Worm (Caenorhabditis elegans): Measurements from ENCODE around the gene K01A12.3.

The K01A12.3 gene

ce11 chrX:8605005-8605404, 20.0 kb downstream of the K01A12.3 start, which contains the start of the genes H35N09.2 and H35N09.1:
TSS of gene H35N09.2 (minus strand) at chrX:8605058.
TSS of gene H35N09.1 (plus strand) at chrX:8605339.
- TF ChIP-seq ceh-27 (GFP tag; optimal IDR thresholded peaks at IDR 0.05), result peak; percentile 18
- peak; percentile 68; the same call in 1 of the 2 replicates for TF ChIP-seq hmg-1.2 (GFP tag; IDR thresholded peaks at IDR 0.05)
- no peak for TF ChIP-seq B0019.2 (GFP tag; conservative IDR thresholded peaks at IDR 0.05)
- peak; percentile 42 for TF ChIP-seq lin-54 (GFP tag; optimal IDR thresholded peaks at IDR 0.05)
- TF ChIP-seq B0261.1 (tag; optimal IDR thresholded peaks at IDR 0.05), result no peak
- TF ChIP-seq nhr-80 (tag; optimal IDR thresholded peaks at IDR 0.05), result peak; percentile 32
- TF ChIP-seq K11D2.4 (GFP tag; IDR thresholded peaks at IDR 0.05), result 0 out of 2 replicates have a peak, but pooled peaks have one; percentile 10
- no peak for TF ChIP-seq sptf-2 (GFP tag; optimal IDR thresholded peaks at IDR 0.05)
- TF ChIP-seq snpc-4 (GFP tag; optimal IDR thresholded peaks at IDR 0.05), result no peak
- TF ChIP-seq snpc-4 (tag; optimal IDR thresholded peaks at IDR 0.05), result peak in 1 of 4 experiments; percentile 31
- no peak for TF ChIP-seq nfyb-1 (GFP tag; IDR thresholded peaks at IDR 0.05)
- peak; percentile 91 for TF ChIP-seq attf-5 (GFP tag; optimal IDR thresholded peaks at IDR 0.05)
- no peak for TF ChIP-seq cebp-1 (GFP tag; IDR thresholded peaks at IDR 0.05)
- peak; percentile 0 for TF ChIP-seq cebp-1 (tag; optimal IDR thresholded peaks at IDR 0.05)

ce11 chrX:8604160-8604559, 20.8 kb downstream of the K01A12.3 start:
- TF ChIP-seq B0261.1 (tag; optimal IDR thresholded peaks at IDR 0.05), result no peak
- TF ChIP-seq ets-4 (GFP tag; optimal IDR thresholded peaks at IDR 0.05), result peak; percentile 8
- TF ChIP-seq xnd-1 (tag; optimal IDR thresholded peaks at IDR 0.05), result no peak
- TF ChIP-seq nhr-80 (tag; optimal IDR thresholded peaks at IDR 0.05), result peak; percentile 88
- 0 out of 2 replicates have a peak, but pooled peaks have one; percentile 29 for TF ChIP-seq zfh-2 (GFP tag; conservative IDR thresholded peaks at IDR 0.05)
- TF ChIP-seq let-607 (tag; optimal IDR thresholded peaks at IDR 0.05), result peak in 1 of 2 experiments; percentile 22
- TF ChIP-seq atf-7 (tag; optimal IDR thresholded peaks at IDR 0.05), result peak; percentile 88
- peak; percentile 63 for TF ChIP-seq dox-1 (GFP tag; IDR thresholded peaks at IDR 0.05)
- peak; percentile 35; the same call in 1 of the 2 replicates for TF ChIP-seq B0336.3 (GFP tag; IDR thresholded peaks at IDR 0.05)

- TF ChIP-seq cebp-2 (GFP tag; IDR thresholded peaks at IDR 0.05) (0 out of 2 replicates have a peak, but pooled peaks have one; percentile 26), hmg-20 (GFP tag; IDR thresholded peaks at IDR 0.05) (no peak)
Measured at ce11 chrX:8602722-8603427, 22.1 kb downstream of the K01A12.3 start.

ce11 chrX:8601235-8601634, 23.8 kb downstream of the K01A12.3 start, which contains the start of gene F18E9.1:
TSS of gene F18E9.1 (plus strand) at chrX:8601535.
- TF ChIP-seq hmg-1.2 (GFP tag; IDR thresholded peaks at IDR 0.05), result no peak
- TF ChIP-seq lag-1 (GFP tag; IDR thresholded peaks at IDR 0.05), result no peak
- no peak for TF ChIP-seq ets-4 (GFP tag; optimal IDR thresholded peaks at IDR 0.05)
- TF ChIP-seq nhr-90 (tag; optimal IDR thresholded peaks at IDR 0.05), result no peak
- TF ChIP-seq mxl-1 (tag; optimal IDR thresholded peaks at IDR 0.05), result no peak
- no peak for TF ChIP-seq nfyb-1 (GFP tag; IDR thresholded peaks at IDR 0.05)
- no peak for TF ChIP-seq K11D2.4 (GFP tag; IDR thresholded peaks at IDR 0.05)
- no peak for TF ChIP-seq hlh-26 (GFP tag; conservative IDR thresholded peaks at IDR 0.05)
- no peak for TF ChIP-seq repo-1 (tag; optimal IDR thresholded peaks at IDR 0.05)
- TF ChIP-seq F49E8.2 (tag; optimal IDR thresholded peaks at IDR 0.05; ENCODE audit: insufficient read depth), result no peak
- TF ChIP-seq egl-18 (GFP tag; IDR thresholded peaks at IDR 0.05), result no peak
- no peak for TF ChIP-seq gei-17 (GFP tag; optimal IDR thresholded peaks at IDR 0.05)
- TF ChIP-seq ztf-22 (GFP tag; optimal IDR thresholded peaks at IDR 0.05), result no peak
- TF ChIP-seq ztf-6 (GFP tag; IDR thresholded peaks at IDR 0.05), result no peak
- no peak for TF ChIP-seq ztf-26 (tag; optimal IDR thresholded peaks at IDR 0.05)
- no peak for TF ChIP-seq B0035.1 (tag; optimal IDR thresholded peaks at IDR 0.05)
- no peak for TF ChIP-seq egrh-3 (GFP tag; IDR thresholded peaks at IDR 0.05)
- no peak for TF ChIP-seq Y53G8AR.9 (GFP tag; conservative IDR thresholded peaks at IDR 0.05)

Data from whole organism, young adult.